Worm (Caenorhabditis elegans): ENCODE results near the gene unc-7.
A peak's percentile ranks its signal among the peaks of the same experiment; 100 is the strongest.

Gene unc-7

DNA sequence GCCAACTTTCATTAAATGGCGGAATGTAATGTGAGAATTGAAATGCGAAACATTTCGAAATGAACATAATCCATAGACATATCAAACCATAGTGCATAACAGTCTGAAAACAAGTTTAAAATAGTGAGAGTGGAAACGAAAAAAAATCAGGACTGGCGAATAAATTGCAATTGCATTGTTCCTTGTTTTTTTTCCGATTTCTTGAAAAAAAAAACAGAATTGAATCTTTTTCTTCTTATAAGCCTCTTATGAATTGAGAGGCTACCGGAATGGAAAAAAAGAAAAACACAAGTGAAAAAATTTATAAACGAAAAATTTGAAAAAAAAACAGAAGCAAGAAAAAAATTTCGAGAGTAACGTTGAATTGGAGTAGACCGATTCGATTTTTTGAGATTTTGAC lies 31.0 kb downstream of the unc-7 start, which contains the start of gene R07D5.2:
R07D5.2 (minus strand) TSS at position 101 of the 400 bp plus-strand sequence.
- TF ChIP-seq crh-2 (tag; optimal IDR thresholded peaks at IDR 0.05): no peak
- TF ChIP-seq ztf-1 (GFP tag; conservative IDR thresholded peaks at IDR 0.05): no peak
- TF ChIP-seq sma-9 (GFP tag; optimal IDR thresholded peaks at IDR 0.05): no peak
- no peak for TF ChIP-seq sma-9 (tag; optimal IDR thresholded peaks at IDR 0.05)
- TF ChIP-seq aly-2 (tag; optimal IDR thresholded peaks at IDR 0.05): no peak
- TF ChIP-seq lin-11 (tag; optimal IDR thresholded peaks at IDR 0.05): no peak
- TF ChIP-seq lsy-2 (tag; optimal IDR thresholded peaks at IDR 0.05): no peak
- no peak for TF ChIP-seq ztf-4 (tag; optimal IDR thresholded peaks at IDR 0.05)
- no peak for TF ChIP-seq blmp-1 (tag; optimal IDR thresholded peaks at IDR 0.05; ENCODE audit: insufficient read depth)

DNA sequence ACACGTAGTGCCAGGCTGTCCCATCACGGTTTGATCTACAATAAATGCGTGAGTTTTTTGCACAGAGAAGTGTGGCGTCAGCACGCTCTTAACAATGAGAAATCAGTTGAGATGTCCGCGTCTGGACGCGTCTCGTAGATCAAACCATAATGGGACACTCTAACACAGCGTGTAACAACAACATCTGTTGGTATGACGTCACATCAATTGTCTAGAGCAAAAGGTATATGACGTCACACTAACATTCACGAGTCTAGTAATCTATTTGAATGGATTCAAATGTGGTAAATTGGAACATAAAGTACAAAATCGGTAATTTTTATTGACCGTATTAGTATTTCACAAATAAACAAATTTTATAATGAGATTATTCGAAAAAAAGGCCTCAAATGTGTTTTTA lies 31.8 kb downstream of the unc-7 start:
- TF ChIP-seq mdl-1 (tag; optimal IDR thresholded peaks at IDR 0.05): no peak
- TF ChIP-seq nhr-21 (tag; optimal IDR thresholded peaks at IDR 0.05): no peak

DNA sequence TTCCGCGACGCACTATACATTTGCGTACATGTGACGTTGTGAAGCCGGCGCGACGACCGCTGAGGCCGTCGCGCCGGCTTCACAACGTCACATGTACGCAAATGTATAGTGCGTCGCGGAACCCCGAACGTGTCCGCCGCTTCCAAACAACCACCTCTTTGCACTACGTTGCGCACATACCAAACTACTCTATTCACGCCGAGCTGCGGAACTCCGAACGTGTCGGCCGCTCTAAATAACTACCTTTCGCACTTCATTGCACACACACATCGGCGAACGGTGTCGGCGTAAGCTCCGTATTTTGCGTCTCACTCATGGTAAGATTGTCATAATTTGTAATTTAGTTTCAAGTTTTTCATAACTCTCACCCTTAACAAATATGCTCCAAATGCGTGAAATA lies 35.4 kb downstream of the unc-7 start:
- TF ChIP-seq nhr-129 (tag; optimal IDR thresholded peaks at IDR 0.05): no peak
- TF ChIP-seq ztf-4 (tag; optimal IDR thresholded peaks at IDR 0.05): no peak
- no peak for TF ChIP-seq nhr-10 (tag; optimal IDR thresholded peaks at IDR 0.05)
- TF ChIP-seq elt-3 (tag; optimal IDR thresholded peaks at IDR 0.05): no peak
- no peak for TF ChIP-seq aly-2 (tag; optimal IDR thresholded peaks at IDR 0.05)
- no peak for TF ChIP-seq ceh-16 (tag; optimal IDR thresholded peaks at IDR 0.05)
- TF ChIP-seq alr-1 (tag; optimal IDR thresholded peaks at IDR 0.05): no peak
- TF ChIP-seq nhr-77 (tag; optimal IDR thresholded peaks at IDR 0.05): no peak
- TF ChIP-seq nhr-23 (tag; optimal IDR thresholded peaks at IDR 0.05): no peak
- TF ChIP-seq nhr-21 (tag; optimal IDR thresholded peaks at IDR 0.05): no peak
- no peak for TF ChIP-seq crh-2 (tag; optimal IDR thresholded peaks at IDR 0.05)
- no peak for TF ChIP-seq sem-4 (tag; optimal IDR thresholded peaks at IDR 0.05)
- no peak for TF ChIP-seq ceh-82 (tag; optimal IDR thresholded peaks at IDR 0.05)
- no peak for TF ChIP-seq elt-1 (tag; optimal IDR thresholded peaks at IDR 0.05)
- TF ChIP-seq unc-62 (GFP tag; optimal IDR thresholded peaks at IDR 0.05): no peak
- no peak for TF ChIP-seq nhr-6 (tag; optimal IDR thresholded peaks at IDR 0.05)
- no peak for TF ChIP-seq mab-5 (tag; optimal IDR thresholded peaks at IDR 0.05)
- no peak for TF ChIP-seq mdl-1 (tag; optimal IDR thresholded peaks at IDR 0.05)

DNA sequence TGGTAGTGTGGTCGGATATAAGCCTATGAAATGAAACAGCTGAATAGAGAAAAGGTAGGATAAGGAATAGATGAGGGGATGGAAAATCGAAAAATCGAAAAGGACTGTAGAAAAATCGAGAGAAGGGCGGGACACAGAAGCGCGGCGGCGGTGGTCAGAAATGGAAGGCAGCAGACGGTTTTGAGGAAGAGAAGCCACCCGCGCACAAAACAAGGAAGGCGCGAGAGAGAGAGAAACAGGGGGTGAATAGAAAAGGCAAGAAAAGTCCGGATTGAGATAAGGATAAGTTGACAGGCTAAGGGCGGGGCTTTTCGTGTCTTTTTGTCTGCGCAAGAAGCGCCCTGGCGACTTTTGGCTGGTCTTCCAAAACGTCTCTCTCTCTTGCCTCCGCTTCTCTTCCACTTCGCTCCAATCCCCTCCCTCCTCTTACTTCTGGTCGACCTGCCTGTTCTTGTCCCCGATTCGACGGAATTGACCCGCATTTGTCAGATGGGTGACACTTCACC lies 39.7 kb downstream of the unc-7 start, which contains the start of gene mlt-9:
mlt-9 (minus strand) TSS at position 51 of the 506 bp plus-strand sequence.
- no peak for TF ChIP-seq gmeb-1 (tag; optimal IDR thresholded peaks at IDR 0.05)
- no peak for TF ChIP-seq blmp-1 (tag; optimal IDR thresholded peaks at IDR 0.05; ENCODE audit: insufficient read depth)
- TF ChIP-seq nhr-10 (tag; optimal IDR thresholded peaks at IDR 0.05): no peak
- no peak for TF ChIP-seq mab-5 (tag; optimal IDR thresholded peaks at IDR 0.05)
- TF ChIP-seq ama-1 (optimal IDR thresholded peaks at IDR 0.05): no peak
- no peak for TF ChIP-seq ztf-1 (GFP tag; conservative IDR thresholded peaks at IDR 0.05)
- TF ChIP-seq R02D3.7 (tag; optimal IDR thresholded peaks at IDR 0.05): no peak
- no peak for TF ChIP-seq nhr-25 (tag; optimal IDR thresholded peaks at IDR 0.05)
- no peak for TF ChIP-seq Y55F3AM.14 (GFP tag; optimal IDR thresholded peaks at IDR 0.05)
- no peak for TF ChIP-seq ceh-82 (tag; optimal IDR thresholded peaks at IDR 0.05)
- TF ChIP-seq nhr-129 (tag; optimal IDR thresholded peaks at IDR 0.05): no peak
- no peak for TF ChIP-seq alr-1 (tag; optimal IDR thresholded peaks at IDR 0.05)
- TF ChIP-seq elt-1 (tag; optimal IDR thresholded peaks at IDR 0.05): no peak
- no peak for TF ChIP-seq nhr-11 (tag; optimal IDR thresholded peaks at IDR 0.05)
- no peak for TF ChIP-seq lin-39 (tag; optimal IDR thresholded peaks at IDR 0.05)
- no peak for TF ChIP-seq nhr-237 (tag; optimal IDR thresholded peaks at IDR 0.05)

DNA sequence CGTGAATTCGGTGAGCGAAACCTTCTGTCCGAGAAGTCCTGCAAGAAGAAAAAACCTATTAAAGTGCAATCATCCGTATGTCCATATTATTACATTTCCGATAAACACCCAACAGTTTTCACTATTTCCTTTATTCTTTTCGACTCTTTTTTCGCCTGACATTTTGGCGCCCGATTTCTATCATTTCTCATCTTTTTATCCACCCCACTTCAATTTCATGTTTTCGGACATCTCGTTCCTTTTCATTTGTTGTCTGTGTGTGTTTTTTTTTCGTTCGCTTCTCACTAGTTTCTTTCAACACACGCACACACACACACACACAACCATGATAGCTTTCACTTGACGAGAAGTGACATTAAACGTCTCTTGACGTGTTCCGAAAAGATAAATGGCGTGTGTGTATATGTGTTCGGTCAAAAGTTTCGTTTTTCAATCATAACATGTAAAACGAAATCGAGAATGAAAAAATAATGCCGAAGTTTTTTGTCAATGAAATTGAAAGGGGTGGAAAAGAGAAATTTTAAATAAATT lies 42.5 kb downstream of the unc-7 start:
- TF ChIP-seq nhr-21 (tag; optimal IDR thresholded peaks at IDR 0.05) (peak; percentile 22), sem-4 (tag; optimal IDR thresholded peaks at IDR 0.05) (peak; percentile 31), snpc-4 (tag; optimal IDR thresholded peaks at IDR 0.05) (no peak), nhr-23 (tag; optimal IDR thresholded peaks at IDR 0.05) (no peak), blmp-1 (tag; optimal IDR thresholded peaks at IDR 0.05; ENCODE audit: insufficient read depth) (peak; percentile 89)
